Fruit fly (Drosophila melanogaster): Measurements from ENCODE around the gene CG10949.
A peak's percentile ranks its signal among the peaks of the same experiment; 100 is the strongest.

CG10949 gene

DNA sequence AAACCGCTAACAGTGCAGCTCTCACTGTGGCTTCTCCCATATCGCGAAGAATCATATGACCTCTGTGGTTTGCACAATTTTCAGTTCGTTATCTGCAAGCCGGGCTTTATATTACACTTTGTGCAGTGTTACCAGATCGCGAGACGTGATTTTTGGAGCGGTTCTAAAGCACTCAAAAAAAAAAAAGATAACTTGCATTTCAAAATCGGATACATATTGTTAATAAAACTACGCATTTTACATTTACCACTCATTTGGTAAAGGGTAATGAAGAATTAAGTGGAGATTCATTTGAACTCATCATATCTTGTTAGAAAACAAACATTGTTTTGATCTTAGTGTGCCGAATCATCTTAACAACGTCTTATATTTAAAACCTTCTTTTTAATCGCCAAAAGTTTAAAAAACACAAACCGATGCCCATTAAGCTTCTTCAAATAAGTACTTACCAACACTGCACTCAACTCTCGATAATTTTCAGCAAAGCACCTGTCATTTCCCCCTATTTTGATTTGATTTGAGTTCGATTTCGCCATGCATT is 46.7 kb upstream of the CG10949 start, which contains the start of gene CG2493 (continued):
- peak; percentile 66 for TF ChIP-seq Myb (GFP tag; optimal IDR thresholded peaks at IDR 0.05)
- TF ChIP-seq gfzf (GFP tag; optimal IDR thresholded peaks at IDR 0.05) = peak; percentile 58
- TF ChIP-seq sob (GFP tag; IDR thresholded peaks at IDR 0.05) = peak; percentile 59; the same call in 1 of the 2 replicates
- peak; percentile 57 for TF ChIP-seq CG17829 (tag; optimal IDR thresholded peaks at IDR 0.05)
- TF ChIP-seq CrebB (tag; optimal IDR thresholded peaks at IDR 0.05) = no peak
- peak; percentile 39; the same call in 1 of the 2 replicates for TF ChIP-seq CG32532 (GFP tag; IDR thresholded peaks at IDR 0.05)
- peak; percentile 16 for TF ChIP-seq CG10654 (GFP tag; optimal IDR thresholded peaks at IDR 0.05)
- peak; percentile 52 for TF ChIP-seq stwl (tag; optimal IDR thresholded peaks at IDR 0.05)
- TF ChIP-seq lab (GFP tag; optimal IDR thresholded peaks at IDR 0.05) = peak; percentile 65
- TF ChIP-seq nerfin-1 (tag; optimal IDR thresholded peaks at IDR 0.05) = peak; percentile 3
- TF ChIP-seq CG16779 (GFP tag; IDR thresholded peaks at IDR 0.05) = no peak
- TF ChIP-seq Drgx (GFP tag; IDR thresholded peaks at IDR 0.05) = peak; percentile 44; the same call in 1 of the 2 replicates
- TF ChIP-seq CG4424 (GFP tag; optimal IDR thresholded peaks at IDR 0.05) = peak; percentile 36
- TF ChIP-seq Eip74EF (GFP tag; optimal IDR thresholded peaks at IDR 0.05) = no peak
- TF ChIP-seq CG2712 (tag; optimal IDR thresholded peaks at IDR 0.05) = peak; percentile 65
- TF ChIP-seq CG33213 (GFP tag; optimal IDR thresholded peaks at IDR 0.05) = peak; percentile 5
- TF ChIP-seq CG10979 (tag; optimal IDR thresholded peaks at IDR 0.05) = peak; percentile 48
- peak; percentile 52; the same call in 1 of the 3 replicates for TF ChIP-seq CG17361 (GFP tag; IDR thresholded peaks at IDR 0.05)
- no peak for TF ChIP-seq pnt (GFP tag; optimal IDR thresholded peaks at IDR 0.05)
- TF ChIP-seq CG10366 (GFP tag; IDR thresholded peaks at IDR 0.05) = no peak
- TF ChIP-seq Gug (GFP tag; IDR thresholded peaks at IDR 0.05) = no peak
- TF ChIP-seq Dp (GFP tag; optimal IDR thresholded peaks at IDR 0.05) = peak; percentile 80
- TF ChIP-seq sens (GFP tag) = peak; percentile 80
- TF ChIP-seq luna (GFP tag; optimal IDR thresholded peaks at IDR 0.05) = no peak
- TF ChIP-seq Meics (GFP tag; optimal IDR thresholded peaks at IDR 0.05) = peak; percentile 10
- TF ChIP-seq CG14710 (tag; optimal IDR thresholded peaks at IDR 0.05) = peak; percentile 59
- no peak for TF ChIP-seq jigr1 (GFP tag; IDR thresholded peaks at IDR 0.05)
- TF ChIP-seq fd96Cb (tag; optimal IDR thresholded peaks at IDR 0.05) = peak; percentile 6
- peak; percentile 35 for TF ChIP-seq CG2116 (GFP tag; optimal IDR thresholded peaks at IDR 0.05)
- peak; percentile 14 for TF ChIP-seq Fer3 (tag; optimal IDR thresholded peaks at IDR 0.05)
- 0 out of 2 replicates have a peak, but pooled peaks have one; percentile 4 for TF ChIP-seq CG4730 (GFP tag; IDR thresholded peaks at IDR 0.05)
- no peak for TF ChIP-seq prd (optimal IDR thresholded peaks at IDR 0.05)
- peak; percentile 42; the same call in 1 of the 3 replicates for TF ChIP-seq prd (GFP tag; IDR thresholded peaks at IDR 0.05)
- TF ChIP-seq CG11695 (GFP tag; IDR thresholded peaks at IDR 0.05) = 0 out of 3 replicates have a peak, but pooled peaks have one; percentile 31
- TF ChIP-seq ara (GFP tag; IDR thresholded peaks at IDR 0.05) = no peak
- TF ChIP-seq MTF-1 (GFP tag; optimal IDR thresholded peaks at IDR 0.05; ENCODE audit: borderline replicate concordance) = peak; percentile 8
- peak; percentile 38 for TF ChIP-seq Asciz (GFP tag; optimal IDR thresholded peaks at IDR 0.05)
- peak; percentile 33 for TF ChIP-seq CG18599 (GFP tag; optimal IDR thresholded peaks at IDR 0.05)
- TF ChIP-seq E2f2 (GFP tag; IDR thresholded peaks at IDR 0.05) = peak; percentile 83
- peak; percentile 23 for TF ChIP-seq Abd-B (GFP tag; optimal IDR thresholded peaks at IDR 0.05)
- peak; percentile 2 for TF ChIP-seq abd-A (tag; optimal IDR thresholded peaks at IDR 0.05)
- no peak for TF ChIP-seq bbx (GFP tag; IDR thresholded peaks at IDR 0.05; ENCODE audit: partially characterized antibody)
- no peak for TF ChIP-seq pan (optimal IDR thresholded peaks at IDR 0.05)
- peak in 1 of 2 experiments; percentile 52 for TF ChIP-seq pan (GFP tag; optimal IDR thresholded peaks at IDR 0.05 in 1 of 2, IDR thresholded peaks at IDR 0.05 in 1 of 2)
- peak; percentile 26 for TF ChIP-seq zen (tag; optimal IDR thresholded peaks at IDR 0.05)
- peak; percentile 42 for TF ChIP-seq pzg (GFP tag; optimal IDR thresholded peaks at IDR 0.05)
- TF ChIP-seq CG9797 (GFP tag; optimal IDR thresholded peaks at IDR 0.05) = peak; percentile 9
- TF ChIP-seq Xrp1 (GFP tag; IDR thresholded peaks at IDR 0.05) = peak; percentile 74
- TF ChIP-seq emc (GFP tag; optimal IDR thresholded peaks at IDR 0.05) = no peak
- peak; percentile 5 for TF ChIP-seq CG30403 (GFP tag; optimal IDR thresholded peaks at IDR 0.05)
